Fruit fly (Drosophila melanogaster): ENCODE results near the gene GIIIspla2.

DNA sequence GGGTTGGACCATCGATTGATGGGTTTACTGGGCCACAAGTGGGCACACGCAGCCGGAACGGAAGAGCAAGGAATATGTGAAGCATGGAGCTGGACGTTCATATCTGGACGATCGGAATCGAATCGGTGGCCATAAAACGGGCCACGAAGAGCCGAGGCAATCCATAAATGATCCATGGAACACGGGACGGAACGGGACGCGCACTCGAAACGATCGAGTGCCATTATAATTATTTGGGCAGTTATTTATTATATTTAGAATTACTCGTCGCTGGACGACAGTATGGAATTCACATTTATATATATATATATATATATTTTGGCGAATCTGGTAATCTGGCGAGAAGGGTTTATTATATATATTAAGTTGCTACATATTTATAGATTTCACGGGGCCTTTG, 49.5 kb upstream of the GIIIspla2 start:
- TF ChIP-seq usp (GFP tag; optimal IDR thresholded peaks at IDR 0.05) (no peak), CG8478 (optimal IDR thresholded peaks at IDR 0.05) (no peak)
